Fruit fly (Drosophila melanogaster) whole organism: Measurements from ENCODE around the gene pch2.

Experiments used
- CG8478 ChIP-seq: fragments of >200 bp; optimal IDR thresholded peaks from 2 replicates; lab custom pipeline; 2018; ENCODE audit warnings: inconsistent platforms
- psq ChIP-seq: fragments of >200 bp; optimal IDR thresholded peaks from 2 replicates; lab custom pipeline; 2017

DNA sequence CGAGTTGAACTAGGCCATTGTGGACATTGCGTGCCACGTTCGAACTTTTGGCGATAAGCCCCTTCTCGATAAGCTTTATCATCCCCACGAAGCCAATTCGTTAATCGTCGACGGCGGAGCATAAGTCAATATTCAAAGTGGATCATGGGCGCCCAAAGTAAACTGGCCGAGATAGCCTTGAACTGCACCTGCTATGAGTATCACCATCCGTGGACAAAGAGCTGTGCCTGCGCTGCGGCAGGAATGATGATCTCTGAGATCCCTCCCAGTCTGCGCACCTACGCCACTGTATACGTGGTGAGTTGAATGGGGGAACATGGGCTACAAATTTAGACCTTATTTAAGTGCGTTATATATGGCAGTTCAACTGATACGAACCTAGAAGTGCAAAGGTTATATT is 37.3 kb downstream of the pch2 start:
- TF ChIP-seq psq: no peak
- no peak for TF ChIP-seq CG8478 (lab: Kevin White, UChicago)
